Fruit fly (Drosophila melanogaster) whole organism, embryonic: Measurements from ENCODE around the gene CG32176.
A peak's percentile ranks its signal among the peaks of the same experiment; 100 is the strongest.

Source experiments
- BtbVII ChIP-seq: fragments of 200-800 bp; sonication (Bioruptor generic); optimal IDR thresholded peaks from 3 replicates; lab custom pipeline; 2017; ENCODE audit warnings: missing biosample characterization, mild to moderate bottlenecking, missing genetic modification characterization
- CG10543 ChIP-seq: fragments of 200-800 bp; sonication (Bioruptor generic); optimal IDR thresholded peaks from 3 replicates; lab custom pipeline; 2017; ENCODE audit warnings: missing biosample characterization, mild to moderate bottlenecking, missing genetic modification characterization, moderate library complexity
- CG11247 ChIP-seq: fragments of 200-800 bp; sonication (Bioruptor generic); IDR thresholded peaks from 2 replicates; pipeline ENCODE4 v1.3.6; 2022; ENCODE audit warnings: missing biosample characterization, missing genetic modification characterization
- CG11456 ChIP-seq: fragments of 200-800 bp; sonication (Bioruptor generic); IDR thresholded peaks from 3 replicates; pipeline ENCODE4 v1.3.6; 2022; ENCODE audit warnings: missing biosample characterization, missing genetic modification characterization
- CG11560 ChIP-seq: fragments of 200-800 bp; sonication (Bioruptor generic); IDR thresholded peaks from 3 replicates; pipeline ENCODE4 v1.3.6; 2022; ENCODE audit warnings: missing biosample characterization, missing genetic modification characterization
- CG11695 ChIP-seq: fragments of 200-800 bp; sonication (Bioruptor generic); IDR thresholded peaks from 3 replicates; pipeline ENCODE4 v1.3.6; 2022; ENCODE audit warnings: missing biosample characterization, missing genetic modification characterization
- CG13287 ChIP-seq: fragments of 200-800 bp; sonication (Bioruptor generic); IDR thresholded peaks from 2 replicates; pipeline ENCODE4 v1.3.6; 2022; ENCODE audit warnings: missing biosample characterization, missing genetic modification characterization; ENCODE audit not compliant: partially characterized antibody
- CG14710 ChIP-seq: fragments of 200-800 bp; sonication (Bioruptor generic); optimal IDR thresholded peaks from 3 replicates; lab custom pipeline; 2019; ENCODE audit warnings: missing biosample characterization, mild to moderate bottlenecking, missing genetic modification characterization, moderate library complexity
- CG15514 ChIP-seq: fragments of 200-800 bp; sonication (Bioruptor generic); optimal IDR thresholded peaks from 3 replicates; lab custom pipeline; 2017; ENCODE audit warnings: missing biosample characterization, missing genetic modification characterization, mild to moderate bottlenecking, moderate library complexity, missing genetic modification reagents
- CG17829 ChIP-seq: fragments of 200-800 bp; optimal IDR thresholded peaks from 2 replicates; lab custom pipeline; 2019; ENCODE audit warnings: missing biosample characterization, mild to moderate bottlenecking, missing genetic modification characterization, moderate library complexity
- CG17912 ChIP-seq: fragments of 200-800 bp; sonication (Bioruptor generic); optimal IDR thresholded peaks from 2 replicates; lab custom pipeline; 2018; ENCODE audit warnings: missing biosample characterization, mild to moderate bottlenecking, missing genetic modification characterization
- CG2889 ChIP-seq: fragments of 200-800 bp; sonication (Bioruptor generic); IDR thresholded peaks from 3 replicates; pipeline ENCODE4 v1.3.6; 2022; ENCODE audit warnings: missing biosample characterization, missing genetic modification characterization
- CG34422 ChIP-seq: fragments of 200-800 bp; sonication (Bioruptor generic); IDR thresholded peaks from 3 replicates; pipeline ENCODE4 v1.3.6; 2022; ENCODE audit warnings: missing biosample characterization, missing genetic modification characterization
- CG4404 ChIP-seq: fragments of 200-800 bp; sonication (Bioruptor generic); IDR thresholded peaks from 2 replicates; pipeline ENCODE4 v1.3.6; 2022; ENCODE audit warnings: missing biosample characterization, missing genetic modification characterization
- CG4424 ChIP-seq: fragments of 200-800 bp; sonication (Bioruptor generic); optimal IDR thresholded peaks from 3 replicates; lab custom pipeline; 2016; ENCODE audit warnings: missing biosample characterization, missing genetic modification characterization
- CG4730 ChIP-seq: fragments of 200-800 bp; sonication (Bioruptor generic); IDR thresholded peaks from 2 replicates; pipeline ENCODE4 v1.3.6; 2022; ENCODE audit warnings: missing biosample characterization, missing genetic modification characterization
- CG7556 ChIP-seq: fragments of 200-800 bp; sonication (Bioruptor generic); optimal IDR thresholded peaks from 2 replicates; lab custom pipeline; 2017; ENCODE audit warnings: missing biosample characterization, mild to moderate bottlenecking, missing genetic modification characterization
- CG7963 ChIP-seq: fragments of 200-800 bp; sonication (Bioruptor generic); IDR thresholded peaks from 3 replicates; pipeline ENCODE4 v1.3.6; 2022; ENCODE audit warnings: missing biosample characterization, missing genetic modification characterization; ENCODE audit not compliant: partially characterized antibody
- Drgx ChIP-seq: fragments of 200-800 bp; sonication (Bioruptor generic); IDR thresholded peaks from 2 replicates; pipeline ENCODE4 v1.3.6; 2022; ENCODE audit warnings: missing biosample characterization, missing genetic modification characterization
- Fer3 ChIP-seq: fragments of 200-800 bp; sonication (Bioruptor generic); optimal IDR thresholded peaks from 2 replicates; lab custom pipeline; 2018; ENCODE audit warnings: missing biosample characterization, mild to moderate bottlenecking, missing genetic modification characterization, moderate library complexity
- GATAe ChIP-seq: fragments of 200-800 bp; sonication (Bioruptor generic); conservative IDR thresholded peaks from 2 replicates; pipeline ENCODE4 v1.3.6; 2022; ENCODE audit warnings: missing biosample characterization, missing genetic modification characterization
- Gsc ChIP-seq: fragments of 200-800 bp; sonication (Bioruptor generic); IDR thresholded peaks from 2 replicates; pipeline ENCODE4 v1.3.6; 2022; ENCODE audit warnings: missing biosample characterization, missing genetic modification characterization
- HLHmδ ChIP-seq: fragments of 200-800 bp; sonication (Bioruptor generic); optimal IDR thresholded peaks from 2 replicates; lab custom pipeline; 2018; ENCODE audit warnings: missing biosample characterization, mild to moderate bottlenecking, missing genetic modification characterization, moderate library complexity
- Max ChIP-seq: fragments of 200-800 bp; sonication (Bioruptor generic); optimal IDR thresholded peaks from 2 replicates; lab custom pipeline; 2016; ENCODE audit warnings: missing biosample characterization, mild to moderate bottlenecking, missing genetic modification characterization
- Mes4 ChIP-seq: fragments of 200-800 bp; sonication (Bioruptor generic); optimal IDR thresholded peaks from 2 replicates; lab custom pipeline; 2016; ENCODE audit warnings: missing biosample characterization, missing genetic modification characterization
- NC2α ChIP-seq: fragments of 200-800 bp; sonication (Bioruptor generic); optimal IDR thresholded peaks from 2 replicates; lab custom pipeline; 2016; ENCODE audit warnings: missing biosample characterization, missing genetic modification characterization
- Opbp ChIP-seq: fragments of 200-800 bp; sonication (Bioruptor generic); IDR thresholded peaks from 3 replicates; pipeline ENCODE4 v1.3.6; 2022; ENCODE audit warnings: missing biosample characterization, missing genetic modification characterization; ENCODE audit not compliant: partially characterized antibody
- Six4 ChIP-seq: fragments of 200-800 bp; sonication (Bioruptor generic); optimal IDR thresholded peaks from 2 replicates; lab custom pipeline; 2016; ENCODE audit warnings: missing biosample characterization, missing genetic modification characterization
- Sry-β ChIP-seq: fragments of 200-800 bp; sonication (Bioruptor generic); optimal IDR thresholded peaks from 2 replicates; lab custom pipeline; 2018; ENCODE audit warnings: missing biosample characterization, mild to moderate bottlenecking, missing genetic modification characterization, moderate library complexity
- Stat92E ChIP-seq, 3 experiments: fragments of >200 bp in 2 of 3; fragments of 200-800 bp in 1 of 3; sonication (Bioruptor generic) in 1 of 3; optimal IDR thresholded peaks; 2 replicates each; lab custom pipeline; 2017 to 2019; ENCODE audit warnings: missing biosample characterization in 3 of 3, missing genetic modification characterization in 3 of 3, mild to moderate bottlenecking in 1 of 3, moderate library complexity in 1 of 3
- cad ChIP-seq: fragments of >200 bp; optimal IDR thresholded peaks from 2 replicates; lab custom pipeline; 2017; ENCODE audit warnings: missing biosample characterization, missing genetic modification characterization
- cas ChIP-seq: fragments of 200-800 bp; sonication (Bioruptor generic); IDR thresholded peaks from 2 replicates; pipeline ENCODE4 v1.3.6; 2022; ENCODE audit warnings: missing biosample characterization, missing genetic modification characterization
- caup ChIP-seq: fragments of 200-800 bp; sonication (Bioruptor generic); optimal IDR thresholded peaks from 3 replicates; lab custom pipeline; 2017; ENCODE audit warnings: missing biosample characterization, mild to moderate bottlenecking, missing genetic modification characterization, moderate library complexity; ENCODE audit not compliant: severe bottlenecking
- danr ChIP-seq: fragments of 200-800 bp; sonication (Bioruptor generic); IDR thresholded peaks from 2 replicates; pipeline ENCODE4 v1.3.6; 2022; ENCODE audit warnings: missing biosample characterization, missing genetic modification characterization
- esg ChIP-seq: fragments of 200-800 bp; sonication (Bioruptor generic); conservative IDR thresholded peaks from 2 replicates; pipeline ENCODE4 v1.3.6; 2022; ENCODE audit warnings: missing biosample characterization, missing genetic modification characterization
- fd3F ChIP-seq: fragments of 200-800 bp; sonication (Bioruptor generic); optimal IDR thresholded peaks from 2 replicates; lab custom pipeline; 2018; ENCODE audit warnings: missing biosample characterization, mild to moderate bottlenecking, missing genetic modification characterization, moderate library complexity
- fd96Cb ChIP-seq: fragments of 200-800 bp; sonication (Bioruptor generic); optimal IDR thresholded peaks from 2 replicates; lab custom pipeline; 2018; ENCODE audit warnings: missing biosample characterization, mild to moderate bottlenecking, missing genetic modification characterization, moderate library complexity
- jing ChIP-seq: fragments of 200-800 bp; sonication (Bioruptor generic); optimal IDR thresholded peaks from 2 replicates; lab custom pipeline; 2018; ENCODE audit warnings: missing biosample characterization, mild to moderate bottlenecking, missing genetic modification characterization
- kni ChIP-seq: fragments of 200-800 bp; sonication (Bioruptor generic); optimal IDR thresholded peaks from 3 replicates; lab custom pipeline; 2017; ENCODE audit warnings: mild to moderate bottlenecking, missing biosample characterization, missing genetic modification reagents, missing genetic modification characterization
- mam ChIP-seq: fragments of 200-800 bp; sonication (Bioruptor generic); optimal IDR thresholded peaks from 3 replicates; lab custom pipeline; 2016; ENCODE audit warnings: missing biosample characterization, missing genetic modification characterization
- nerfin-1 ChIP-seq: fragments of 200-800 bp; sonication (Bioruptor generic); optimal IDR thresholded peaks from 3 replicates; lab custom pipeline; 2019; ENCODE audit warnings: missing biosample characterization, mild to moderate bottlenecking, missing genetic modification characterization, moderate library complexity
- nmo ChIP-seq: fragments of 200-800 bp; sonication (Bioruptor generic); optimal IDR thresholded peaks from 2 replicates; lab custom pipeline; 2018; ENCODE audit warnings: missing biosample characterization, mild to moderate bottlenecking, missing genetic modification characterization, moderate library complexity
- oc ChIP-seq: fragments of 200-800 bp; sonication (Bioruptor generic); optimal IDR thresholded peaks from 2 replicates; lab custom pipeline; 2018; ENCODE audit warnings: missing biosample characterization, mild to moderate bottlenecking, missing genetic modification characterization, moderate library complexity
- pum ChIP-seq: fragments of 200-800 bp; sonication (Bioruptor generic); optimal IDR thresholded peaks from 2 replicates; lab custom pipeline; 2016; ENCODE audit warnings: missing biosample characterization, missing genetic modification characterization
- sens ChIP-seq: fragments of 200-800 bp; sonication (Bioruptor generic); peaks from one replicate; lab custom pipeline; 2016; ENCODE audit warnings: missing biosample characterization, missing genetic modification characterization
- seq ChIP-seq: fragments of 200-800 bp; sonication (Bioruptor generic); IDR thresholded peaks from 2 replicates; pipeline ENCODE4 v1.3.6; 2022; ENCODE audit warnings: missing biosample characterization, missing genetic modification characterization
- sima ChIP-seq: fragments of 200-800 bp; sonication (Bioruptor generic); optimal IDR thresholded peaks from 2 replicates; lab custom pipeline; 2016; ENCODE audit warnings: missing biosample characterization, missing genetic modification characterization
- trem ChIP-seq: fragments of 200-800 bp; optimal IDR thresholded peaks from 3 replicates; lab custom pipeline; 2019; ENCODE audit warnings: missing biosample characterization, mild to moderate bottlenecking, missing genetic modification characterization, moderate library complexity
- usp ChIP-seq: fragments of >200 bp; optimal IDR thresholded peaks from 2 replicates; lab custom pipeline; 2017; ENCODE audit warnings: missing biosample characterization, missing genetic modification characterization
- zf30C ChIP-seq: fragments of 200-800 bp; sonication (Bioruptor generic); optimal IDR thresholded peaks from 3 replicates; lab custom pipeline; 2018; ENCODE audit warnings: missing biosample characterization, mild to moderate bottlenecking, missing genetic modification characterization

The CG32176 gene

DNA sequence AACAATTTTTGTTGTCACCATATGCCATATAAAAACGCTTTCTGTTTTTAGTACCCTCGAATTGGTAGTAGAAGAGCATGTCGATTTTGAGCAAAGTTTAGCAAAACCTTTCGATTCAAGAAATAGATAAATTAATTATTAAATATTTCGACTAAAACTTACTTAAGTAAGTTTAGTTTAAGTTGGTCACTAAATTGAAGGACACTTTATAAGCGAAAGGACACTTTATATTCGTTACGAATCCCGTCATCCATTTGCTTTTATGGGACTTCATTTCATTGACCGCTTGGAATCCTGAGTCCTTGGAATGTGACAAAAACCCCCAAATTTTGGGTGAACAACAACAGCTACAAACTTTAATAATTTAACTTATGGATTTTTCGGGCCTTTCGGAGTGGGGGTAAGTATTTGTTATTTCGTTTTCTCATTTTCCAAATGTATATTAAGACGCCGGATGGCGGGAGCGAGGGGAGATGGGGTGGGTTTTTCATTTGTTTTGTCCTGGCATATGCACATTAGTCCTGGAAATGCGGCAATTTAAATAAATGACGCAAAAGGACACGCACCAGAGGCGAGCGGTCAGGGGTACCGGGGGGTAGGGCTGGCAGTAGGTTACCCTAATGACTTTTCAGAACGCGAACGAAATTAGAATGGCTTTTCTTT is 25.3 kb downstream of the CG32176 start (continued):
- TF ChIP-seq Max (GFP tag; lab: Kevin White, UChicago) (no peak), CG2889 (GFP tag; lab: Robert Waterston, UW) (no peak), pum (GFP tag; lab: Kevin White, UChicago) (no peak), usp (GFP tag; lab: Kevin White, UChicago) (no peak), nerfin-1 (tag; lab: Kevin White, UChicago) (no peak), cas (no peak), CG15514 (GFP tag; lab: Kevin White, UChicago) (peak; percentile 13), oc (tag; lab: Kevin White, UChicago) (peak; percentile 15), BtbVII (GFP tag; lab: Kevin White, UChicago) (peak; percentile 20), fd96Cb (tag; lab: Kevin White, UChicago) (peak; percentile 18), CG11456 (GFP tag; lab: Robert Waterston, UW) (no peak), NC2α (GFP tag; lab: Kevin White, UChicago) (no peak), danr (no peak), CG4404 (GFP tag; lab: Robert Waterston, UW) (0 out of 2 replicates have a peak, but pooled peaks have one; percentile 26), zf30C (GFP tag; lab: Kevin White, UChicago) (no peak), caup (GFP tag; lab: Kevin White, UChicago) (peak; percentile 0), Opbp (GFP tag; lab: Robert Waterston, UW) (no peak), Mes4 (GFP tag; lab: Kevin White, UChicago) (no peak), CG14710 (tag; lab: Kevin White, UChicago) (peak; percentile 18), CG10543 (no peak), Drgx (GFP tag; lab: Robert Waterston, UW) (no peak), GATAe (GFP tag; lab: Robert Waterston, UW) (no peak), trem (tag; lab: Kevin White, UChicago) (peak; percentile 16), CG11247 (GFP tag; lab: Robert Waterston, UW) (no peak), esg (no peak; the same call in 1 of the 2 replicates), CG4424 (GFP tag; lab: Kevin White, UChicago) (no peak), mam (GFP tag; lab: Kevin White, UChicago) (no peak), seq (GFP tag; lab: Robert Waterston, UW) (no peak), CG34422 (GFP tag; lab: Robert Waterston, UW) (no peak), sima (GFP tag; lab: Kevin White, UChicago) (no peak), CG7963 (GFP tag; lab: Robert Waterston, UW) (no peak), fd3F (no peak), CG11695 (GFP tag; lab: Robert Waterston, UW) (peak; percentile 63; the same call in 2 of the 3 replicates), kni (GFP tag; lab: Kevin White, UChicago) (no peak), CG4730 (GFP tag; lab: Robert Waterston, UW) (no peak), CG17829 (tag; lab: Kevin White, UChicago) (peak; percentile 38), CG11560 (tag; lab: Robert Waterston, UW) (no peak), Stat92E (GFP tag; optimal IDR thresholded peaks at IDR 0.05; lab: Kevin White, UChicago) (no peak), sens (GFP tag; lab: Kevin White, UChicago) (peak; percentile 81), cad (GFP tag; lab: Kevin White, UChicago) (no peak), Fer3 (tag; lab: Kevin White, UChicago) (peak; percentile 6), Gsc (GFP tag; lab: Robert Waterston, UW) (no peak), jing (GFP tag; lab: Kevin White, UChicago) (no peak), Six4 (GFP tag; lab: Kevin White, UChicago) (no peak), nmo (GFP tag; lab: Kevin White, UChicago) (peak; percentile 20), CG17912 (GFP tag; lab: Kevin White, UChicago) (no peak), Sry-β (GFP tag; lab: Kevin White, UChicago) (no peak), CG7556 (GFP tag; lab: Kevin White, UChicago) (peak; percentile 19), HLHmδ (GFP tag; lab: Kevin White, UChicago) (no peak), CG13287 (GFP tag; lab: Robert Waterston, UW) (no peak)
